Worm (Caenorhabditis elegans) whole organism, mixed stage, embryonic: ENCODE results near the gene fbxa-67.

ENCODE experiments used
- M03D4.4 ChIP-seq: sonication (generic microtip); optimal IDR thresholded peaks from 2 replicates; lab custom pipeline; 2017; ENCODE audit warnings: mild to moderate bottlenecking, missing genetic modification characterization, missing compliant biosample characterization
- bed-3 ChIP-seq: fragments of 200-800 bp; sonication (Bioruptor generic); optimal IDR thresholded peaks from 3 replicates; lab custom pipeline; 2018; ENCODE audit warnings: mild to moderate bottlenecking, missing genetic modification characterization, moderate library complexity, missing compliant biosample characterization
- blmp-1 ChIP-seq: fragments of 150-350 bp; optimal IDR thresholded peaks from 2 replicates; lab custom pipeline; 2014; ENCODE audit warnings: missing biosample characterization, missing genetic modification characterization
- ceh-39 ChIP-seq: fragments of 150-350 bp; optimal IDR thresholded peaks from 2 replicates; lab custom pipeline; 2014; ENCODE audit warnings: missing biosample characterization, missing genetic modification characterization
- ceh-43 ChIP-seq: fragments of 200-800 bp; sonication (Bioruptor generic); optimal IDR thresholded peaks from 2 replicates; lab custom pipeline; 2018; ENCODE audit warnings: mild to moderate bottlenecking, missing genetic modification characterization, moderate library complexity, missing compliant biosample characterization
- ceh-83 ChIP-seq: fragments of 200-800 bp; sonication (Bioruptor generic); optimal IDR thresholded peaks from 2 replicates; lab custom pipeline; 2018; ENCODE audit warnings: mild to moderate bottlenecking, missing genetic modification characterization, missing compliant biosample characterization
- ces-1 ChIP-seq: fragments of 150-350 bp; optimal IDR thresholded peaks from 2 replicates; lab custom pipeline; 2014; ENCODE audit warnings: missing biosample characterization, missing genetic modification reagents, missing genetic modification characterization
- cnd-1 ChIP-seq: fragments of 200-800 bp; sonication (Bioruptor generic); optimal IDR thresholded peaks from 2 replicates; lab custom pipeline; 2018; ENCODE audit warnings: mild to moderate bottlenecking, missing genetic modification characterization, missing compliant biosample characterization
- drap-1 ChIP-seq: fragments of 200-800 bp; sonication (Bioruptor generic); optimal IDR thresholded peaks from 3 replicates; lab custom pipeline; 2018; ENCODE audit warnings: mild to moderate bottlenecking, missing genetic modification characterization, missing compliant biosample characterization
- elt-1 ChIP-seq: sonication (generic microtip); optimal IDR thresholded peaks from 2 replicates; lab custom pipeline; 2017; ENCODE audit warnings: missing genetic modification characterization, mild to moderate bottlenecking, missing compliant biosample characterization, antibody characterized with exemption, moderate library complexity, borderline replicate concordance; ENCODE audit not compliant: insufficient read depth
- elt-3 ChIP-seq: fragments of 150-350 bp; optimal IDR thresholded peaks from 2 replicates; lab custom pipeline; 2014; ENCODE audit warnings: missing biosample characterization, missing genetic modification characterization
- flh-1 ChIP-seq: fragments of 200-800 bp; sonication (Bioruptor generic); optimal IDR thresholded peaks from 2 replicates; lab custom pipeline; 2018; ENCODE audit warnings: mild to moderate bottlenecking, missing genetic modification characterization, moderate library complexity, missing compliant biosample characterization
- ham-2 ChIP-seq: fragments of 200-800 bp; sonication (Bioruptor generic); optimal IDR thresholded peaks from 2 replicates; lab custom pipeline; 2018; ENCODE audit warnings: mild to moderate bottlenecking, missing genetic modification characterization, missing compliant biosample characterization
- hlh-1 ChIP-seq: fragments of 150-350 bp; optimal IDR thresholded peaks from 2 replicates; lab custom pipeline; 2014; ENCODE audit warnings: missing biosample characterization, missing genetic modification reagents, missing genetic modification characterization
- lin-13 ChIP-seq: fragments of 150-350 bp; optimal IDR thresholded peaks from 2 replicates; lab custom pipeline; 2014; ENCODE audit warnings: missing biosample characterization, missing genetic modification characterization
- lin-32 ChIP-seq: fragments of 200-800 bp; sonication (Bioruptor generic); optimal IDR thresholded peaks from 2 replicates; lab custom pipeline; 2018; ENCODE audit warnings: mild to moderate bottlenecking, missing genetic modification characterization, missing compliant biosample characterization
- lsy-2 ChIP-seq: fragments of 150-350 bp; optimal IDR thresholded peaks from 2 replicates; lab custom pipeline; 2014; ENCODE audit warnings: missing biosample characterization, missing genetic modification characterization
- mab-5 ChIP-seq: fragments of 150-350 bp; optimal IDR thresholded peaks from 2 replicates; lab custom pipeline; 2014; ENCODE audit warnings: missing biosample characterization, missing genetic modification characterization
- mep-1 ChIP-seq: fragments of 150-350 bp; optimal IDR thresholded peaks from 2 replicates; lab custom pipeline; 2017; ENCODE audit warnings: missing biosample characterization, missing genetic modification reagents, missing genetic modification characterization, inconsistent platforms
- mls-2 ChIP-seq: sonication (generic microtip); optimal IDR thresholded peaks from 2 replicates; lab custom pipeline; 2016; ENCODE audit warnings: mild to moderate bottlenecking, missing genetic modification characterization, moderate library complexity, missing compliant biosample characterization
- nhr-12 ChIP-seq: fragments of 150-350 bp; optimal IDR thresholded peaks from 2 replicates; lab custom pipeline; 2014; ENCODE audit warnings: missing biosample characterization, missing genetic modification characterization
- nhr-2 ChIP-seq: fragments of 150-350 bp; optimal IDR thresholded peaks from 2 replicates; lab custom pipeline; 2014; ENCODE audit warnings: missing biosample characterization, missing genetic modification characterization
- nhr-237 ChIP-seq: fragments of 150-350 bp; optimal IDR thresholded peaks from 2 replicates; lab custom pipeline; 2014; ENCODE audit warnings: missing biosample characterization, missing genetic modification characterization
- nhr-28 ChIP-seq: fragments of 150-350 bp; optimal IDR thresholded peaks from 2 replicates; lab custom pipeline; 2014; ENCODE audit warnings: missing biosample characterization, missing genetic modification characterization
- nhr-76 ChIP-seq: sonication (generic microtip); optimal IDR thresholded peaks from 2 replicates; lab custom pipeline; 2017; ENCODE audit warnings: missing biosample characterization, missing genetic modification characterization
- pha-4 ChIP-seq: fragments of 150-350 bp; optimal IDR thresholded peaks from 2 replicates; lab custom pipeline; 2018; ENCODE audit warnings: missing biosample characterization, missing genetic modification reagents, missing genetic modification characterization
- sem-2 ChIP-seq: fragments of 200-800 bp; sonication (Bioruptor generic); optimal IDR thresholded peaks from 2 replicates; lab custom pipeline; 2018; ENCODE audit warnings: mild to moderate bottlenecking, missing genetic modification characterization, missing compliant biosample characterization
- snpc-4 ChIP-seq: fragments of 150-350 bp; optimal IDR thresholded peaks from 2 replicates; lab custom pipeline; 2014; ENCODE audit warnings: missing biosample characterization, missing genetic modification characterization
- sptf-1 ChIP-seq: sonication (generic microtip); optimal IDR thresholded peaks from 2 replicates; lab custom pipeline; 2017; ENCODE audit warnings: mild to moderate bottlenecking, missing genetic modification characterization, moderate library complexity, missing compliant biosample characterization
- tbx-8 ChIP-seq: fragments of 200-800 bp; sonication (Bioruptor generic); optimal IDR thresholded peaks from 2 replicates; lab custom pipeline; 2018; ENCODE audit warnings: mild to moderate bottlenecking, missing genetic modification characterization, moderate library complexity, missing compliant biosample characterization
- unc-120 ChIP-seq: sonication (generic microtip); optimal IDR thresholded peaks from 2 replicates; lab custom pipeline; 2017; ENCODE audit warnings: missing genetic modification characterization, missing compliant biosample characterization; ENCODE audit not compliant: poor library complexity, severe bottlenecking
- unc-39 ChIP-seq: fragments of 150-350 bp; optimal IDR thresholded peaks from 2 replicates; lab custom pipeline; 2014; ENCODE audit warnings: missing biosample characterization, missing genetic modification characterization
- unc-62 ChIP-seq: fragments of 150-350 bp; optimal IDR thresholded peaks from 2 replicates; lab custom pipeline; 2014; ENCODE audit warnings: missing biosample characterization, missing genetic modification reagents, missing genetic modification characterization
- zip-8 ChIP-seq: fragments of 150-350 bp; optimal IDR thresholded peaks from 2 replicates; lab custom pipeline; 2014; ENCODE audit warnings: missing biosample characterization, missing genetic modification characterization
- ztf-11 ChIP-seq: fragments of 150-350 bp; optimal IDR thresholded peaks from 2 replicates; lab custom pipeline; 2014; ENCODE audit warnings: missing biosample characterization, missing genetic modification characterization

Gene fbxa-67

DNA sequence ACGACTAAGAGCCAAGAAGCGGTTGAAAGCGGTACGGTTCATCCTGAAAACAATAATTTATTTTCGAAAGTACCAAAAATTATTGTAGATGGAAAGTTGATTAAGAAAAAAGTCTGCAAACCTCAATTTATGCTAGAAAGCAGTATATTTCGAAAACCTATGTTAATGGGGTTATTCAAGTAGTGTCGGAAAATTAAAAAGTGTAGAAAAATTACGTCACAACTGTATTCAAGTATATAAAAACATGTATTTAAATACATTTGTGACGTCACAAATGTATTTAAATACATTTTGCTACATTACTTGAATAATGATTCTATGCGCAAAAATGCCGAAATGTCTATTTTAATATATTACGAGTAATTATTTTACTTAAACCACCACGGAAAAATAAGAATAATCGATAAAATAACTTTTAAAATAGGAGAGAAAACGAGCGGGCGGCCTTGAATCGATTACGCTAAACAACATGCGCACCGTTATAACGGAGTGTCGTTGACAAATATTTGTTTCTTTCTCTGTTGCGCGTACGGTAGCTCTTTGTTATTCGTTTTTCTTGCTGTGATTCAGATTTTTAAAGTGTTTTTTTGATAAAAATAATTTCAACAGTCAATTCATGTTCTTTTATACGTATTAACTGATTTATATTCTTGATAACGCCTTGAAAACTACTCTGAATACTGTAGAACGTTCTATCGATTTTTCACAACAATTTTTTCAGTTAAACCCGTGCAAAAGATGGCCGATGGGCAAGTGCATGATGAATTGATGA, 39.7 kb downstream of the fbxa-67 start, which contains the start of the genes F23H11.5 and bra-2:
Gene F23H11.5, minus strand, starts transcription at position 51 of the 772 bp plus-strand sequence.
Gene bra-2, plus strand, starts transcription at position 722 of the 772 bp plus-strand sequence.
- TF ChIP-seq lin-13 (tag; lab: Kevin White, UChicago) = no peak
- no peak for TF ChIP-seq unc-62 (GFP tag; lab: Kevin White, UChicago)
- no peak for TF ChIP-seq sem-2 (GFP tag; lab: Kevin White, UChicago)
- no peak for TF ChIP-seq ham-2 (GFP tag; lab: Kevin White, UChicago)
- no peak for TF ChIP-seq unc-39 (tag; lab: Kevin White, UChicago)
- TF ChIP-seq cnd-1 = no peak
- no peak for TF ChIP-seq nhr-2
- TF ChIP-seq drap-1 (GFP tag; lab: Kevin White, UChicago) = no peak
- no peak for TF ChIP-seq blmp-1 (tag; lab: Kevin White, UChicago)
- no peak for TF ChIP-seq mep-1
- TF ChIP-seq ztf-11 (tag; lab: Kevin White, UChicago) = no peak
- TF ChIP-seq ceh-43 (GFP tag; lab: Kevin White, UChicago) = no peak
- peak; percentile 22 for TF ChIP-seq pha-4
- TF ChIP-seq nhr-76 (tag; lab: Kevin White, UChicago) = no peak
- no peak for TF ChIP-seq ceh-83
- TF ChIP-seq elt-1 = peak; percentile 26
- TF ChIP-seq M03D4.4 (tag; lab: Kevin White, UChicago) = no peak
- TF ChIP-seq tbx-8 (GFP tag; lab: Kevin White, UChicago) = no peak
- TF ChIP-seq hlh-1 (tag; lab: Kevin White, UChicago) = no peak
- TF ChIP-seq nhr-237 = no peak
- TF ChIP-seq mab-5 (tag; lab: Kevin White, UChicago) = no peak
- TF ChIP-seq sptf-1 (tag; lab: Kevin White, UChicago) = no peak
- no peak for TF ChIP-seq bed-3 (GFP tag; lab: Kevin White, UChicago)
- peak; percentile 80 for TF ChIP-seq lsy-2 (tag; lab: Kevin White, UChicago)
- TF ChIP-seq mls-2 (tag; lab: Kevin White, UChicago) = no peak
- TF ChIP-seq nhr-28 (tag; lab: Kevin White, UChicago) = no peak
- no peak for TF ChIP-seq lin-32 (GFP tag; lab: Kevin White, UChicago)
- peak; percentile 6 for TF ChIP-seq ceh-39 (tag; lab: Kevin White, UChicago)
- no peak for TF ChIP-seq flh-1
- no peak for TF ChIP-seq nhr-12
- TF ChIP-seq elt-3 (tag; lab: Kevin White, UChicago) = no peak
- TF ChIP-seq ces-1 (GFP tag; lab: Kevin White, UChicago) = peak; percentile 28
- TF ChIP-seq zip-8 = peak; percentile 92
- no peak for TF ChIP-seq snpc-4

DNA sequence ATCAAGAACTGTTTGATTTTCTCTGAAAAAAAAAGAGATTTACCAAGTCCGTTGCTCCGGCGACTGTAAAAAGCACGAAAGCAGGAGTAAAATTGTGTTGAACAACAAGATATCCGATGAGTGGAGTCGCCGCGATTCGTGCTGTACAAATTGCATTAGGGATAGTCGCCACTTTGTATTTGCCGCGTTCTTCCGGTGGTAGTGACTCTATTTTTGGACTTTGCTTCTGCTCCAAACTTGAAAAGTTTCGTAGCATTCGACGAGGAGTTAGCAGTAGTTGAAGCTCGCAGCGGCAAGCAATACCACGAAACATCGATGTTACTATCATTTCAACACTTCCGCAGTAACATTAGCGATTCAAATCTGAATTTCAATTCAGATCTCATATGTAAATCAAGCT, 40.9 kb downstream of the fbxa-67 start, which contains the start of gene crls-1:
Gene crls-1, minus strand, starts transcription at position 363 of the 400 bp plus-strand sequence.
- TF ChIP-seq hlh-1 (tag; lab: Kevin White, UChicago) (no peak), blmp-1 (tag; lab: Kevin White, UChicago) (no peak), ceh-39 (tag; lab: Kevin White, UChicago) (no peak)
- TF ChIP-seq, all 35 proteins: peak for 0

DNA sequence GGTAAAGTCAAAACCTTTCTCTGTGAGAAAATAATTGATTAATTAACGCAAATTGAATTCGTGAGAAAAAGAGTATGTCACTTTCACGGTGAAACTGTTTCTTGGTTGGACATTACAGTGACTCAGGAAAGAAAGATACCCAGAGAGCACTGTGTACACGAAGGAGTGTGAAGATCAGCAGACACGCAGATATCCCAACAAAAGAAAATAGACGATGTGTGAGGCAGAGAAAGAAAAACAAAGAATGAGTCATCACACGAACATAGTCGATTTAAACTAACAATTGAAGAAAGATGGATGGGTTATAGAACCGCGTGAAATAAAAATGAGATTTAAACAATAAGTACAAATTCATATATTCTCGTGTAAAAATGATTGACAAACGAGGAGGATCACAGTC, 42.5 kb downstream of the fbxa-67 start:
- TF ChIP-seq M03D4.4 (tag; lab: Kevin White, UChicago) (no peak), sem-2 (GFP tag; lab: Kevin White, UChicago) (no peak), nhr-28 (tag; lab: Kevin White, UChicago) (no peak), mls-2 (tag; lab: Kevin White, UChicago) (no peak), ceh-39 (tag; lab: Kevin White, UChicago) (no peak), unc-120 (tag; lab: Kevin White, UChicago) (no peak), blmp-1 (tag; lab: Kevin White, UChicago) (no peak), nhr-237 (peak; percentile 24), ceh-43 (GFP tag; lab: Kevin White, UChicago) (no peak), lsy-2 (tag; lab: Kevin White, UChicago) (no peak), drap-1 (GFP tag; lab: Kevin White, UChicago) (no peak), pha-4 (peak; percentile 60)
